Worm (Caenorhabditis elegans) whole organism, mixed stage, embryonic: ENCODE results near the gene memi-1.

Source experiments
- M03D4.4 ChIP-seq: sonication (generic microtip); optimal IDR thresholded peaks from 2 replicates; lab custom pipeline; 2017; ENCODE audit warnings: mild to moderate bottlenecking, missing genetic modification characterization, missing compliant biosample characterization
- blmp-1 ChIP-seq: fragments of 150-350 bp; optimal IDR thresholded peaks from 2 replicates; lab custom pipeline; 2014; ENCODE audit warnings: missing biosample characterization, missing genetic modification characterization
- ceh-39 ChIP-seq: fragments of 150-350 bp; optimal IDR thresholded peaks from 2 replicates; lab custom pipeline; 2014; ENCODE audit warnings: missing biosample characterization, missing genetic modification characterization
- ceh-43 ChIP-seq: fragments of 200-800 bp; sonication (Bioruptor generic); optimal IDR thresholded peaks from 2 replicates; lab custom pipeline; 2018; ENCODE audit warnings: mild to moderate bottlenecking, missing genetic modification characterization, moderate library complexity, missing compliant biosample characterization
- ceh-83 ChIP-seq: fragments of 200-800 bp; sonication (Bioruptor generic); optimal IDR thresholded peaks from 2 replicates; lab custom pipeline; 2018; ENCODE audit warnings: mild to moderate bottlenecking, missing genetic modification characterization, missing compliant biosample characterization
- ces-1 ChIP-seq: fragments of 150-350 bp; optimal IDR thresholded peaks from 2 replicates; lab custom pipeline; 2014; ENCODE audit warnings: missing biosample characterization, missing genetic modification reagents, missing genetic modification characterization
- cnd-1 ChIP-seq: fragments of 200-800 bp; sonication (Bioruptor generic); optimal IDR thresholded peaks from 2 replicates; lab custom pipeline; 2018; ENCODE audit warnings: mild to moderate bottlenecking, missing genetic modification characterization, missing compliant biosample characterization
- drap-1 ChIP-seq: fragments of 200-800 bp; sonication (Bioruptor generic); optimal IDR thresholded peaks from 3 replicates; lab custom pipeline; 2018; ENCODE audit warnings: mild to moderate bottlenecking, missing genetic modification characterization, missing compliant biosample characterization
- flh-1 ChIP-seq: fragments of 200-800 bp; sonication (Bioruptor generic); optimal IDR thresholded peaks from 2 replicates; lab custom pipeline; 2018; ENCODE audit warnings: mild to moderate bottlenecking, missing genetic modification characterization, moderate library complexity, missing compliant biosample characterization
- ham-2 ChIP-seq: fragments of 200-800 bp; sonication (Bioruptor generic); optimal IDR thresholded peaks from 2 replicates; lab custom pipeline; 2018; ENCODE audit warnings: mild to moderate bottlenecking, missing genetic modification characterization, missing compliant biosample characterization
- hlh-1 ChIP-seq: fragments of 150-350 bp; optimal IDR thresholded peaks from 2 replicates; lab custom pipeline; 2014; ENCODE audit warnings: missing biosample characterization, missing genetic modification reagents, missing genetic modification characterization
- lin-13 ChIP-seq: fragments of 150-350 bp; optimal IDR thresholded peaks from 2 replicates; lab custom pipeline; 2014; ENCODE audit warnings: missing biosample characterization, missing genetic modification characterization
- lin-32 ChIP-seq: fragments of 200-800 bp; sonication (Bioruptor generic); optimal IDR thresholded peaks from 2 replicates; lab custom pipeline; 2018; ENCODE audit warnings: mild to moderate bottlenecking, missing genetic modification characterization, missing compliant biosample characterization
- lsy-2 ChIP-seq: fragments of 150-350 bp; optimal IDR thresholded peaks from 2 replicates; lab custom pipeline; 2014; ENCODE audit warnings: missing biosample characterization, missing genetic modification characterization
- mep-1 ChIP-seq: fragments of 150-350 bp; optimal IDR thresholded peaks from 2 replicates; lab custom pipeline; 2017; ENCODE audit warnings: missing biosample characterization, missing genetic modification reagents, missing genetic modification characterization, inconsistent platforms
- mls-2 ChIP-seq: sonication (generic microtip); optimal IDR thresholded peaks from 2 replicates; lab custom pipeline; 2016; ENCODE audit warnings: mild to moderate bottlenecking, missing genetic modification characterization, moderate library complexity, missing compliant biosample characterization
- nhr-12 ChIP-seq: fragments of 150-350 bp; optimal IDR thresholded peaks from 2 replicates; lab custom pipeline; 2014; ENCODE audit warnings: missing biosample characterization, missing genetic modification characterization
- nhr-2 ChIP-seq: fragments of 150-350 bp; optimal IDR thresholded peaks from 2 replicates; lab custom pipeline; 2014; ENCODE audit warnings: missing biosample characterization, missing genetic modification characterization
- nhr-237 ChIP-seq: fragments of 150-350 bp; optimal IDR thresholded peaks from 2 replicates; lab custom pipeline; 2014; ENCODE audit warnings: missing biosample characterization, missing genetic modification characterization
- nhr-76 ChIP-seq: sonication (generic microtip); optimal IDR thresholded peaks from 2 replicates; lab custom pipeline; 2017; ENCODE audit warnings: missing biosample characterization, missing genetic modification characterization
- pha-4 ChIP-seq: fragments of 150-350 bp; optimal IDR thresholded peaks from 2 replicates; lab custom pipeline; 2018; ENCODE audit warnings: missing biosample characterization, missing genetic modification reagents, missing genetic modification characterization
- snpc-4 ChIP-seq: fragments of 150-350 bp; optimal IDR thresholded peaks from 2 replicates; lab custom pipeline; 2014; ENCODE audit warnings: missing biosample characterization, missing genetic modification characterization
- sptf-1 ChIP-seq: sonication (generic microtip); optimal IDR thresholded peaks from 2 replicates; lab custom pipeline; 2017; ENCODE audit warnings: mild to moderate bottlenecking, missing genetic modification characterization, moderate library complexity, missing compliant biosample characterization
- tbx-8 ChIP-seq: fragments of 200-800 bp; sonication (Bioruptor generic); optimal IDR thresholded peaks from 2 replicates; lab custom pipeline; 2018; ENCODE audit warnings: mild to moderate bottlenecking, missing genetic modification characterization, moderate library complexity, missing compliant biosample characterization
- unc-120 ChIP-seq: sonication (generic microtip); optimal IDR thresholded peaks from 2 replicates; lab custom pipeline; 2017; ENCODE audit warnings: missing genetic modification characterization, missing compliant biosample characterization; ENCODE audit not compliant: poor library complexity, severe bottlenecking
- unc-39 ChIP-seq: fragments of 150-350 bp; optimal IDR thresholded peaks from 2 replicates; lab custom pipeline; 2014; ENCODE audit warnings: missing biosample characterization, missing genetic modification characterization
- unc-62 ChIP-seq: fragments of 150-350 bp; optimal IDR thresholded peaks from 2 replicates; lab custom pipeline; 2014; ENCODE audit warnings: missing biosample characterization, missing genetic modification reagents, missing genetic modification characterization
- zip-8 ChIP-seq: fragments of 150-350 bp; optimal IDR thresholded peaks from 2 replicates; lab custom pipeline; 2014; ENCODE audit warnings: missing biosample characterization, missing genetic modification characterization
- ztf-11 ChIP-seq: fragments of 150-350 bp; optimal IDR thresholded peaks from 2 replicates; lab custom pipeline; 2014; ENCODE audit warnings: missing biosample characterization, missing genetic modification characterization

memi-1 gene

ce11 chrIV:4799114-4799513 is 38.9 kb upstream of the memi-1 start, which contains the start of gene eor-1:
eor-1 (minus strand) TSS chrIV:4799178.
- TF ChIP-seq nhr-237 (tag; lab: Kevin White, UChicago) (peak; percentile 12), mep-1 (tag; lab: Kevin White, UChicago) (peak; percentile 0), ceh-39 (tag; lab: Kevin White, UChicago) (peak; percentile 89), ces-1 (GFP tag; lab: Kevin White, UChicago) (peak; percentile 63), lsy-2 (peak; percentile 31), zip-8 (tag; lab: Kevin White, UChicago) (no peak), tbx-8 (GFP tag; lab: Kevin White, UChicago) (no peak), ceh-83 (GFP tag; lab: Kevin White, UChicago) (peak; percentile 14)

ce11 chrIV:4795111-4795510 is 34.9 kb upstream of the memi-1 start:
- TF ChIP-seq unc-120 (tag; lab: Kevin White, UChicago) (no peak), lsy-2 (no peak)

ce11 chrIV:4789445-4789844 is 29.2 kb upstream of the memi-1 start, which contains the start of gene R11E3.1:
R11E3.1 (plus strand) TSS chrIV:4789745.
- TF ChIP-seq lin-32 (GFP tag; lab: Kevin White, UChicago), result no peak

DNA sequence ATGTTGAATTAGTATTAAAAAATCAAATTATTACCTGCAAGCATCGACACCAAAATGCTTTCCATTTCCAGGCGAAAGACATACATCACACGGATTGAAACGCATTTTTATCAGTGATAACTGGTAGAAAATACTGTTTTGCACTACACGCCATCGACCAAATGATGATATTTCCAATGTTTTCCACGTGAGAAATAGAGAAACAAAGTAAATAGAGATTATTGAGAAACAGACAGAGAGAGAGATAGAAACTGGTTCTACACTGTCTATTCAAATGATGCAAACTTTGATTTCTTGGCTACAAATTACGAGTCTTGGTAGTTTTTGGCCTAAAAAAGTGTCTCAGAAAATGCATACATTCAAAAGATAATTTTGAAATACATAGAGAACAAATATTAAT is 28.1 kb upstream of the memi-1 start, which contains the start of gene nhr-104:
Gene nhr-104, minus strand, starts transcription at position 361 of the 400 bp plus-strand sequence.
- TF ChIP-seq lin-32 (GFP tag; lab: Kevin White, UChicago) (no peak), blmp-1 (tag; lab: Kevin White, UChicago) (no peak), nhr-12 (tag; lab: Kevin White, UChicago) (no peak), nhr-237 (tag; lab: Kevin White, UChicago) (peak; percentile 22)

DNA sequence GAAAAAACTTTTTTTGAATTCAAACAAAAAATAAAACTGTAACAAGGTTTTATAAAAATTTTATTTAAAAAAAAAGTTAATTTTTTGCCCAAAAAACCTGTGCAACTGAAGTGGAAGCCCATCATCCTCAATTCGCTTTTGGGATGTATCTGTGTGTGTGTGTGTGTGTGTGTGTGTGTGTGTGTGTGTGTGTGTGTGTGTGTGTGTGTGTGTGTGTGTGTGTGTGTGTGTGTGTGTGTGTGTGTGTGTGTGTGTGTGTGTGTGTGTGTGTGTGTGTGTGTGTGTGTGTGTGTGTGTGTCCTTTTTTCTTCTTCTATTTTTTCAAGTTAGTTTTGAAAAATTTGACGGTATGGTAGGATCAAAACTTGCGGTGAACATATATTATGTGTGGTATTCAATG is 24.5 kb upstream of the memi-1 start:
- TF ChIP-seq sptf-1 (tag; lab: Kevin White, UChicago) (peak; percentile 35), M03D4.4 (tag; lab: Kevin White, UChicago) (peak; percentile 22), cnd-1 (tag; lab: Kevin White, UChicago) (peak; percentile 60)

- TF ChIP-seq zip-8 (tag; lab: Kevin White, UChicago) (no peak), cnd-1 (tag; lab: Kevin White, UChicago) (peak; percentile 42), mls-2 (peak; percentile 36), sptf-1 (tag; lab: Kevin White, UChicago) (peak; percentile 55), hlh-1 (tag; lab: Kevin White, UChicago) (peak; percentile 73), unc-62 (GFP tag; lab: Kevin White, UChicago) (no peak), nhr-2 (tag; lab: Kevin White, UChicago) (peak; percentile 75), ztf-11 (tag; lab: Kevin White, UChicago) (peak; percentile 19), tbx-8 (GFP tag; lab: Kevin White, UChicago) (no peak), unc-120 (tag; lab: Kevin White, UChicago) (peak; percentile 57)
Measured at ce11 chrIV:4781123-4781522, 20.9 kb upstream of the memi-1 start.

- TF ChIP-seq nhr-76 (no peak), lin-13 (no peak), unc-39 (tag; lab: Kevin White, UChicago) (no peak), snpc-4 (tag; lab: Kevin White, UChicago) (no peak)
Measured at ce11 chrIV:4780129-4780528, 19.9 kb upstream of the memi-1 start, which contains the start of gene set-15. set-15 (minus strand) TSS chrIV:4780229.

DNA sequence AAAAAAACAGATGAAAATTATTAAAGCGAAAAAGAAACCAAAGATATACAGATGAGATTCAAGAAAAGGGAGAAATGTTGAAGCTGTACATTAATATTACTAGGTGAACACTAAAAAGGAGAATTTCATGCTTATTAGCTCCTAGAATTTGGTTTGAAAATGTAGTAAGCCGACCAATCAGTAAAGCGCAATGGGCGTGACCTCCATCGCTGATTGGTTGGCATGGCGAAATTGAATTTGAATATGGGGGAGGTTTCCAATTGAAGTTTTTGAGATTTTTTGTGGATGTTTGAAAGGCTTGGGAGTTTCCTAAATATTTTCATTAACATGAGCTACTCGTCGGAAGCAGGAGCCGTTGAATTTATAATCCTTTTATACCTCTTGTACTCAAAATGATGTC is 16.3 kb upstream of the memi-1 start:
- TF ChIP-seq unc-39 (tag; lab: Kevin White, UChicago), result no peak
- no peak for TF ChIP-seq nhr-2 (tag; lab: Kevin White, UChicago)
- no peak for TF ChIP-seq ham-2
- TF ChIP-seq nhr-237 (tag; lab: Kevin White, UChicago), result no peak
- TF ChIP-seq drap-1 (GFP tag; lab: Kevin White, UChicago), result no peak
- no peak for TF ChIP-seq unc-62 (GFP tag; lab: Kevin White, UChicago)
- TF ChIP-seq snpc-4 (tag; lab: Kevin White, UChicago), result no peak
- TF ChIP-seq flh-1 (GFP tag; lab: Kevin White, UChicago), result no peak
- TF ChIP-seq ceh-43 (GFP tag; lab: Kevin White, UChicago), result no peak
- no peak for TF ChIP-seq M03D4.4 (tag; lab: Kevin White, UChicago)
- no peak for TF ChIP-seq ceh-39 (tag; lab: Kevin White, UChicago)
- TF ChIP-seq blmp-1 (tag; lab: Kevin White, UChicago), result no peak
- no peak for TF ChIP-seq zip-8 (tag; lab: Kevin White, UChicago)
- no peak for TF ChIP-seq pha-4 (tag; lab: Kevin White, UChicago)
- no peak for TF ChIP-seq lsy-2
- no peak for TF ChIP-seq lin-32 (GFP tag; lab: Kevin White, UChicago)
- no peak for TF ChIP-seq tbx-8 (GFP tag; lab: Kevin White, UChicago)
